Fruit fly (Drosophila melanogaster) whole organism, pupa: ENCODE results near the gene tipE.

ENCODE experiments used
- CG12605 ChIP-seq: fragments of 200-800 bp; sonication (Bioruptor generic); IDR thresholded peaks from 2 replicates; pipeline ENCODE4 v1.3.6; 2022; ENCODE audit warnings: missing biosample characterization, missing genetic modification characterization
- CG17806 ChIP-seq: fragments of 200-800 bp; sonication (Bioruptor generic); optimal IDR thresholded peaks from 2 replicates; lab custom pipeline; 2018; ENCODE audit warnings: missing biosample characterization, mild to moderate bottlenecking, missing genetic modification characterization, moderate library complexity
- CG32121 ChIP-seq: fragments of 200-800 bp; sonication (Bioruptor generic); IDR thresholded peaks from 2 replicates; pipeline ENCODE4 v1.3.6; 2022; ENCODE audit warnings: missing biosample characterization, missing genetic modification characterization
- CG8301 ChIP-seq: fragments of 200-800 bp; sonication (Bioruptor generic); optimal IDR thresholded peaks from 2 replicates; lab custom pipeline; 2018; ENCODE audit warnings: missing biosample characterization, mild to moderate bottlenecking, missing genetic modification characterization
- EcR ChIP-seq: fragments of 200-800 bp; sonication (Bioruptor generic); optimal IDR thresholded peaks from 3 replicates; lab custom pipeline; 2019; ENCODE audit warnings: missing biosample characterization, missing genetic modification characterization, mild to moderate bottlenecking, moderate library complexity, missing genetic modification reagents
- Pif1A ChIP-seq: fragments of 200-800 bp; sonication (Bioruptor generic); optimal IDR thresholded peaks from 3 replicates; lab custom pipeline; 2016; ENCODE audit warnings: missing biosample characterization, missing genetic modification characterization
- Pif1B ChIP-seq: fragments of 200-800 bp; sonication (Bioruptor generic); optimal IDR thresholded peaks from 3 replicates; lab custom pipeline; 2016; ENCODE audit warnings: missing biosample characterization, missing genetic modification characterization
- Snoo ChIP-seq: fragments of 200-800 bp; sonication (Bioruptor generic); optimal IDR thresholded peaks from 3 replicates; lab custom pipeline; 2017; ENCODE audit warnings: missing biosample characterization, mild to moderate bottlenecking, missing genetic modification characterization, inconsistent platforms
- rn ChIP-seq: fragments of 200-800 bp; sonication (Bioruptor generic); IDR thresholded peaks from 2 replicates; pipeline ENCODE4 v1.3.6; 2022; ENCODE audit warnings: missing biosample characterization, missing genetic modification characterization

DNA sequence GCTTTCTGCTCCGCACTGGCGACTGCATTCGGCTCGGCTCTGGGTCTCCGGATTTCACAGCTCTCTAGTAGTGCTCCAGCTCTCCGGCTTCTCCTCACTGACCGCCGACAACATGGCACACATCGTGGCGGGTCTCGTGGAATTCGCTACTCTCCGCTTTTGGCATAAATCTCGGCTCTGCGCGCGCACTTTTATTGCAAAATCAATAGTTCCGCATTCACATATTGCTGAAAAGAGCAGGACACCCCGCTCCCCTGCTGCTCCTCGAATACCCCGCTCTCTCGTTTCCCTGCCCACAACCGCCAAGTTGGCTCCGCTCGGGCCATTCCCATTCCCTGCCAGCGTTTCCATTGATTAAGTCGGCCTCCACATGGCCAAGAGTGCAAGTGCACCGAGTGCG is 3.0 kb upstream of the tipE start:
- TF ChIP-seq EcR (GFP tag; lab: Kevin White, UChicago) (no peak), Snoo (tag; lab: Kevin White, UChicago) (no peak), CG12605 (GFP tag; lab: Robert Waterston, UW) (0 out of 2 replicates have a peak, but pooled peaks have one; percentile 27), CG17806 (tag; lab: Kevin White, UChicago) (no peak), Pif1A (GFP tag; lab: Kevin White, UChicago) (no peak), Pif1B (GFP tag; lab: Kevin White, UChicago) (no peak), CG32121 (GFP tag; lab: Robert Waterston, UW) (no peak), rn (GFP tag; lab: Robert Waterston, UW) (no peak), CG8301 (tag; lab: Kevin White, UChicago) (no peak)
